Worm (Caenorhabditis elegans) whole organism, L1 larva: ENCODE measurements around the gene slc-9B.2.

Source experiments
- C16A3.4 ChIP-seq: fragments of 150-350 bp; optimal IDR thresholded peaks from 2 replicates; lab custom pipeline; 2014; ENCODE audit warnings: missing biosample characterization, missing genetic modification characterization
- Y116A8C.19 ChIP-seq: sonication (generic microtip); optimal IDR thresholded peaks from 2 replicates; lab custom pipeline; 2016; ENCODE audit warnings: missing compliant biosample characterization, missing genetic modification characterization, borderline replicate concordance
- aha-1 ChIP-seq: fragments of 150-350 bp; optimal IDR thresholded peaks from 2 replicates; lab custom pipeline; 2014; ENCODE audit warnings: missing biosample characterization, missing genetic modification characterization
- alr-1 ChIP-seq: fragments of 200-800 bp; sonication (Bioruptor generic); optimal IDR thresholded peaks from 2 replicates; lab custom pipeline; 2018; ENCODE audit warnings: borderline replicate concordance, mild to moderate bottlenecking, missing genetic modification characterization, missing compliant biosample characterization
- aly-2 ChIP-seq: fragments of 150-350 bp; optimal IDR thresholded peaks from 2 replicates; lab custom pipeline; 2014; ENCODE audit warnings: missing biosample characterization, missing genetic modification characterization
- ama-1 ChIP-seq: fragments of 150-350 bp; optimal IDR thresholded peaks from 2 replicates; lab custom pipeline; 2014
- ceh-82 ChIP-seq, 3 experiments: fragments of 150-350 bp in 1 of 3; sonication (generic microtip) in 2 of 3; optimal IDR thresholded peaks; 2 replicates each; lab custom pipeline; 2014 to 2017; ENCODE audit warnings: missing biosample characterization in 3 of 3, missing genetic modification characterization in 3 of 3
- ceh-88 ChIP-seq: fragments of 200-800 bp; sonication (Bioruptor generic); IDR thresholded peaks from 2 replicates; pipeline ENCODE4 v1.3.6; 2022; ENCODE audit warnings: missing genetic modification characterization, missing compliant biosample characterization
- ces-1 ChIP-seq: fragments of 150-350 bp; optimal IDR thresholded peaks from 2 replicates; lab custom pipeline; 2014; ENCODE audit warnings: missing biosample characterization, missing genetic modification reagents, missing genetic modification characterization
- dpl-1 ChIP-seq, 3 experiments: fragments of 150-350 bp in 2 of 3; sonication (generic microtip) in 1 of 3; optimal IDR thresholded peaks; 2 replicates each; lab custom pipeline; 2014 to 2017; ENCODE audit warnings: missing biosample characterization in 3 of 3, missing genetic modification characterization in 3 of 3, missing genetic modification reagents in 3 of 3
- dsc-1 ChIP-seq: sonication (generic microtip); optimal IDR thresholded peaks from 2 replicates; lab custom pipeline; 2016; ENCODE audit warnings: mild to moderate bottlenecking, missing genetic modification characterization, missing compliant biosample characterization
- efl-1 ChIP-seq, 4 experiments: fragments of 150-350 bp; optimal IDR thresholded peaks in 3 of 4; peaks in 1 of 4; 1 replicate in 1 of 4; 2 replicates in 3 of 4; lab custom pipeline; 2014; ENCODE audit warnings: missing biosample characterization in 2 of 4, missing genetic modification characterization in 2 of 4, missing genetic modification reagents in 2 of 4
- egl-13 ChIP-seq: sonication (generic microtip); optimal IDR thresholded peaks from 2 replicates; lab custom pipeline; 2016; ENCODE audit warnings: missing genotype, missing genetic modification reagents, missing genetic modification characterization, missing compliant biosample characterization
- egl-27 ChIP-seq, 2 experiments: fragments of 150-350 bp in 1 of 2; sonication (generic microtip); optimal IDR thresholded peaks; 3 replicates each; lab custom pipeline; 2017 to 2018; ENCODE audit warnings: missing biosample characterization in 2 of 2, missing genetic modification characterization in 2 of 2, missing genetic modification reagents in 2 of 2
- elt-2 ChIP-seq: sonication (generic microtip); optimal IDR thresholded peaks from 2 replicates; lab custom pipeline; 2016; ENCODE audit warnings: missing genetic modification characterization, mild to moderate bottlenecking, inconsistent platforms, missing compliant biosample characterization, missing genetic modification reagents
- elt-3 ChIP-seq, 6 experiments: fragments of 150-350 bp in 1 of 6; sonication (generic microtip); optimal IDR thresholded peaks; 2 replicates each; lab custom pipeline; 2017 to 2018; ENCODE audit warnings: missing biosample characterization in 6 of 6, missing genetic modification characterization in 6 of 6, inconsistent platforms in 1 of 6
- fkh-4 ChIP-seq: sonication (generic microtip); optimal IDR thresholded peaks from 2 replicates; lab custom pipeline; 2016; ENCODE audit warnings: missing compliant biosample characterization, missing genetic modification characterization, borderline replicate concordance
- hpl-2 ChIP-seq: fragments of 150-350 bp; optimal IDR thresholded peaks from 2 replicates; lab custom pipeline; 2014; ENCODE audit warnings: missing biosample characterization, missing genetic modification reagents, missing genetic modification characterization
- irx-1 ChIP-seq: sonication (generic microtip); optimal IDR thresholded peaks from 2 replicates; lab custom pipeline; 2016; ENCODE audit warnings: missing genetic modification characterization, missing compliant biosample characterization
- isw-1 ChIP-seq: fragments of 200-800 bp; sonication (Bioruptor generic); IDR thresholded peaks from 2 replicates; pipeline ENCODE4 v1.3.6; 2022; ENCODE audit warnings: missing genetic modification characterization, missing compliant biosample characterization
- lin-13 ChIP-seq: fragments of 150-350 bp; optimal IDR thresholded peaks from 2 replicates; lab custom pipeline; 2014; ENCODE audit warnings: missing biosample characterization, missing genetic modification reagents, missing genetic modification characterization
- lin-14 ChIP-seq: fragments of 200-800 bp; sonication (Bioruptor generic); optimal IDR thresholded peaks from 2 replicates; lab custom pipeline; 2018; ENCODE audit warnings: mild to moderate bottlenecking, missing genetic modification characterization, moderate library complexity, missing compliant biosample characterization
- mep-1 ChIP-seq: fragments of 150-350 bp; optimal IDR thresholded peaks from 2 replicates; lab custom pipeline; 2014; ENCODE audit warnings: missing biosample characterization, missing genetic modification characterization
- nhr-11 ChIP-seq: fragments of 150-350 bp; optimal IDR thresholded peaks from 2 replicates; lab custom pipeline; 2014; ENCODE audit warnings: missing biosample characterization, missing genetic modification characterization
- nhr-19 ChIP-seq: fragments of 200-800 bp; sonication (Bioruptor generic); conservative IDR thresholded peaks from 2 replicates; pipeline ENCODE4 v1.3.6; 2022; ENCODE audit warnings: missing genetic modification characterization, missing compliant biosample characterization
- nhr-71 ChIP-seq: sonication (generic microtip); optimal IDR thresholded peaks from 2 replicates; lab custom pipeline; 2016; ENCODE audit warnings: mild to moderate bottlenecking, missing genetic modification characterization, moderate library complexity, missing compliant biosample characterization
- nhr-76 ChIP-seq: sonication (generic microtip); optimal IDR thresholded peaks from 2 replicates; lab custom pipeline; 2017; ENCODE audit warnings: missing biosample characterization, missing genetic modification characterization
- nhr-77 ChIP-seq: fragments of 150-350 bp; optimal IDR thresholded peaks from 2 replicates; lab custom pipeline; 2014; ENCODE audit warnings: missing biosample characterization, missing genetic modification characterization
- nhr-85 ChIP-seq: sonication (generic microtip); peaks from one replicate; lab custom pipeline; 2016; ENCODE audit warnings: missing genetic modification characterization, inconsistent platforms, missing compliant biosample characterization
- pag-3 ChIP-seq: sonication (generic microtip); optimal IDR thresholded peaks from 2 replicates; lab custom pipeline; 2017; ENCODE audit warnings: missing genetic modification characterization, mild to moderate bottlenecking, missing compliant biosample characterization, antibody characterized with exemption, borderline replicate concordance; ENCODE audit not compliant: insufficient read depth
- pax-3 ChIP-seq: fragments of 200-800 bp; sonication (Bioruptor generic); optimal IDR thresholded peaks from 2 replicates; lab custom pipeline; 2018; ENCODE audit warnings: mild to moderate bottlenecking, missing genetic modification characterization, moderate library complexity, missing compliant biosample characterization
- pqm-1 ChIP-seq: sonication (generic microtip); optimal IDR thresholded peaks from 3 replicates; lab custom pipeline; 2017; ENCODE audit warnings: missing biosample characterization, missing genetic modification characterization
- snpc-4 ChIP-seq: fragments of 150-350 bp; optimal IDR thresholded peaks from 2 replicates; lab custom pipeline; 2014; ENCODE audit warnings: missing biosample characterization, missing genetic modification characterization
- snu-23 ChIP-seq: sonication (generic microtip); optimal IDR thresholded peaks from 2 replicates; lab custom pipeline; 2016; ENCODE audit warnings: missing genetic modification characterization, missing compliant biosample characterization
- sptf-1 ChIP-seq: fragments of 150-350 bp; optimal IDR thresholded peaks from 2 replicates; lab custom pipeline; 2014; ENCODE audit warnings: missing biosample characterization, missing genetic modification characterization
- sup-37 ChIP-seq: fragments of 200-800 bp; sonication (Bioruptor generic); optimal IDR thresholded peaks from 2 replicates; lab custom pipeline; 2018; ENCODE audit warnings: mild to moderate bottlenecking, missing genetic modification characterization, missing compliant biosample characterization
- swsn-7 ChIP-seq: sonication (generic microtip); optimal IDR thresholded peaks from 2 replicates; lab custom pipeline; 2016; ENCODE audit warnings: missing genetic modification characterization, missing compliant biosample characterization
- tbx-2 ChIP-seq: sonication (generic microtip); optimal IDR thresholded peaks from 2 replicates; lab custom pipeline; 2016; ENCODE audit warnings: missing genetic modification characterization, missing compliant biosample characterization
- tlp-1 ChIP-seq: fragments of 150-350 bp; optimal IDR thresholded peaks from 2 replicates; lab custom pipeline; 2014; ENCODE audit warnings: missing biosample characterization, missing genetic modification characterization
- unc-130 ChIP-seq: fragments of 150-350 bp; optimal IDR thresholded peaks from 2 replicates; lab custom pipeline; 2017; ENCODE audit warnings: missing biosample characterization, missing genetic modification characterization, inconsistent platforms
- unc-30 ChIP-seq: sonication (generic microtip); optimal IDR thresholded peaks from 2 replicates; lab custom pipeline; 2017; ENCODE audit warnings: missing biosample characterization, missing genetic modification characterization
- unc-62 ChIP-seq: fragments of 150-350 bp; optimal IDR thresholded peaks from 2 replicates; lab custom pipeline; 2014; ENCODE audit warnings: missing biosample characterization, missing genetic modification reagents, missing genetic modification characterization
- unc-98 ChIP-seq: fragments of 200-800 bp; sonication (Bioruptor generic); IDR thresholded peaks from 2 replicates; pipeline ENCODE4 v1.3.6; 2022; ENCODE audit warnings: missing genetic modification characterization, missing compliant biosample characterization
- vab-15 ChIP-seq: sonication (generic microtip); optimal IDR thresholded peaks from 2 replicates; lab custom pipeline; 2017; ENCODE audit warnings: missing genotype, mild to moderate bottlenecking, missing genetic modification characterization, missing compliant biosample characterization
- xbp-1 ChIP-seq: sonication (generic microtip); optimal IDR thresholded peaks from 2 replicates; lab custom pipeline; 2016; ENCODE audit warnings: missing genetic modification characterization, missing compliant biosample characterization
- zag-1 ChIP-seq: fragments of 150-350 bp; optimal IDR thresholded peaks from 2 replicates; lab custom pipeline; 2014; ENCODE audit warnings: missing biosample characterization, missing genetic modification characterization
- zip-4 ChIP-seq: fragments of 200-800 bp; sonication (Bioruptor generic); optimal IDR thresholded peaks from 2 replicates; lab custom pipeline; 2018; ENCODE audit warnings: mild to moderate bottlenecking, missing genetic modification characterization, moderate library complexity, missing compliant biosample characterization

The slc-9B.2 gene

DNA sequence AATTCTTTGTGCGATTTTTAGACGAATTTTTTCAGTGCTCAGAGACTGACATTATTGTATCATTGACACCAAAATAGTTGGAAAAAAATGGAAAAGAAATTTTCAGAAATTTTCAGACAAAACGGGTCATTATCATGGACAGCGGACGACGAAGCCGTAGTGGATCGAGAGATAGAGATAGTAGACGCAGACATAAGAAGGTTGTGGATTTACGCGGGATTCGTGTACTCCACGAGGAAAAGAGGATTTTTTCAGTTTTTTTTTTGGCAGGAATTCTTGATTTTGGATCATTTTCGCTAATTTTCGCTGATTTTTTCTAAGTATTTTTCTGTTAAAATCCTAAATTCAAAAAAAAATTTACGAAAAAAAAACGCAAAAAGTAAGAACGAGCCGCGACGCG lies 28.7 kb downstream of the slc-9B.2 start, which contains the start of gene W08G11.3:
TSS of gene W08G11.3 (plus strand) at position 107 of the 400 bp plus-strand sequence.
- TF ChIP-seq ces-1: no peak
- TF ChIP-seq fkh-4 (tag; lab: Kevin White, UChicago): no peak
- no peak for TF ChIP-seq zip-4 (GFP tag; lab: Kevin White, UChicago)
- TF ChIP-seq nhr-11 (tag; lab: Kevin White, UChicago): no peak
- TF ChIP-seq sptf-1 (tag; lab: Kevin White, UChicago): no peak
- TF ChIP-seq unc-62 (GFP tag; lab: Kevin White, UChicago): no peak
- no peak for TF ChIP-seq C16A3.4
- TF ChIP-seq alr-1 (tag; lab: Kevin White, UChicago): no peak
- TF ChIP-seq vab-15 (tag; lab: Kevin White, UChicago): no peak
- no peak for TF ChIP-seq dsc-1 (tag; lab: Kevin White, UChicago)
- TF ChIP-seq lin-13 (GFP tag; lab: Kevin White, UChicago): no peak
- no peak for TF ChIP-seq snu-23 (GFP tag; lab: Kevin White, UChicago)
- TF ChIP-seq unc-98 (GFP tag; lab: Robert Waterston, UW): no peak
- TF ChIP-seq xbp-1: no peak
- no peak for TF ChIP-seq elt-3 (tag; optimal IDR thresholded peaks at IDR 0.05; lab: Kevin White, UChicago)
- no peak for TF ChIP-seq pqm-1 (tag; lab: Kevin White, UChicago)
- no peak for TF ChIP-seq tlp-1 (tag; lab: Kevin White, UChicago)
- peak in 1 of 3 experiments; percentile 2 for TF ChIP-seq ceh-82 (tag; optimal IDR thresholded peaks at IDR 0.05; lab: Kevin White, UChicago)
- TF ChIP-seq Y116A8C.19 (tag; lab: Kevin White, UChicago): no peak
- TF ChIP-seq hpl-2 (GFP tag; lab: Kevin White, UChicago): no peak
- TF ChIP-seq aly-2: peak; percentile 40
- no peak for TF ChIP-seq egl-27 (tag; optimal IDR thresholded peaks at IDR 0.05; lab: Kevin White, UChicago)
- TF ChIP-seq unc-30 (tag; lab: Kevin White, UChicago): no peak
- TF ChIP-seq nhr-71: peak; percentile 2
- TF ChIP-seq tbx-2 (tag; lab: Kevin White, UChicago): no peak

DNA sequence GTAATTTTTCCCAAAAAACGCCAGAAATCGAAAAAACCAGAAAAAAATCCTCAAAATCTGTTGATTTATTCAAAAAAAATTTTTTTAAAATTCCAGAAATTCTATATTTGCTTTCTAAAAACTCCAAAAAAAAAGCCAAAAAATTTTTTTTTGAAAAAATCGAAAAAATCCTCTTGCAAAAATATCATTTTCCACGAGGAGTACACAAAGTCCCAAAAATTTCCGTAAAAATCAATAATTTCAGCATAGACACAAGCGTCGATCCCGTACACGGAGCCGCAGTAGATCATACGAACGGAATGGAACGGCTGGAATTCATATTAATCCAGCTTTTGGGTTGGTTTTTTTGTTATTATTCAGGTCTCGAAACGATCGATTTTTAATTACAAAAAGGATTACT lies 29.3 kb downstream of the slc-9B.2 start:
- TF ChIP-seq lin-13 (GFP tag; lab: Kevin White, UChicago) (no peak), efl-1 (optimal IDR thresholded peaks at IDR 0.05; lab: Kevin White, UChicago) (no peak), efl-1 (GFP tag; optimal IDR thresholded peaks at IDR 0.05 in 1 of 2; lab: Kevin White, UChicago) (peak in 1 of 2 experiments; percentile 55), pax-3 (tag; lab: Kevin White, UChicago) (no peak)

DNA sequence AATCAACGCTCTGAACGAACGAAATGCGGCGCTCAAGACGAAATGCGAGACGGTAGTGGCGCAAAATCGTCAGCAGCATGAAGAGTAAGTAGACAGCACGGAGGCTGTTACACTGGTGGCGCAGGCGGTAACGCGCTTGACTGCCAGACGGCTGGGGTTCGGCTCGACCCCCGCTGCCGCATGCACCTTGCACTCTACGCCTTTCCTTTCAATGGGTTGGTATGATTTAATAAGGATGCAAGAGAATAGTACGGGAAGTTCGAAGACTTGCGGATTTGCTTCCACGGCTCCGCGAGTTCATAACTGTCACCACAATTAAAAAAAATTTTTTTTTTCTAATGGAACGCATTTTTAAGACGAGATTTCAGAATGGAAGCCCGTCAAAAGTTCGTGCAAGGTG lies 31.2 kb downstream of the slc-9B.2 start:
- TF ChIP-seq dsc-1 (tag; lab: Kevin White, UChicago) (peak; percentile 70), tbx-2 (tag; lab: Kevin White, UChicago) (peak; percentile 74), nhr-85 (tag; lab: Kevin White, UChicago) (peak; percentile 49), nhr-76 (no peak), lin-13 (GFP tag; lab: Kevin White, UChicago) (no peak), nhr-77 (tag; lab: Kevin White, UChicago) (peak; percentile 37), unc-130 (peak; percentile 53), elt-3 (tag; optimal IDR thresholded peaks at IDR 0.05; lab: Kevin White, UChicago) (peak in 1 of 6 experiments; percentile 32), efl-1 (optimal IDR thresholded peaks at IDR 0.05; lab: Kevin White, UChicago) (peak; percentile 62 to 66), efl-1 (GFP tag; optimal IDR thresholded peaks at IDR 0.05 in 1 of 2; lab: Kevin White, UChicago) (peak; percentile 48 to 92), pax-3 (tag; lab: Kevin White, UChicago) (no peak), pag-3 (tag; lab: Kevin White, UChicago) (no peak), egl-13 (peak; percentile 42), swsn-7 (tag; lab: Kevin White, UChicago) (peak; percentile 76), elt-2 (tag; lab: Kevin White, UChicago) (peak; percentile 53), snpc-4 (tag; lab: Kevin White, UChicago) (peak; percentile 62), isw-1 (peak; percentile 7; the same call in 1 of the 2 replicates), zip-4 (GFP tag; lab: Kevin White, UChicago) (peak; percentile 61), aha-1 (tag; lab: Kevin White, UChicago) (no peak), irx-1 (tag; lab: Kevin White, UChicago) (peak; percentile 65), mep-1 (tag; lab: Kevin White, UChicago) (peak; percentile 73), dpl-1 (GFP tag; optimal IDR thresholded peaks at IDR 0.05; lab: Kevin White, UChicago) (peak; percentile 18 to 55 (median 47)), nhr-19 (GFP tag; lab: Robert Waterston, UW) (peak; percentile 75), ceh-82 (tag; optimal IDR thresholded peaks at IDR 0.05; lab: Kevin White, UChicago) (peak; percentile 59 to 76 (median 61)), unc-62 (GFP tag; lab: Kevin White, UChicago) (no peak), lin-14 (GFP tag; lab: Kevin White, UChicago) (no peak), ceh-88 (GFP tag; lab: Robert Waterston, UW) (no peak), sup-37 (peak; percentile 18), ama-1 (lab: Kevin White, UChicago) (no peak), snu-23 (GFP tag; lab: Kevin White, UChicago) (peak; percentile 81), pqm-1 (tag; lab: Kevin White, UChicago) (no peak), zag-1 (tag; lab: Kevin White, UChicago) (no peak)
